Worm (Caenorhabditis elegans): ENCODE results near the gene cutl-11.

ce11 chrX:11658331-11658730 is 7.7 kb upstream of the cutl-11 start, which contains the start of gene T04F8.3:
- TF ChIP-seq unc-62 (GFP tag; optimal IDR thresholded peaks at IDR 0.05) = no peak
- TF ChIP-seq drap-1 (GFP tag; optimal IDR thresholded peaks at IDR 0.05) = no peak
- TF ChIP-seq lin-13 (tag; optimal IDR thresholded peaks at IDR 0.05) = no peak
- no peak for TF ChIP-seq unc-39 (tag; optimal IDR thresholded peaks at IDR 0.05)
- no peak for TF ChIP-seq nhr-237 (tag; optimal IDR thresholded peaks at IDR 0.05)
- TF ChIP-seq sem-2 (GFP tag; optimal IDR thresholded peaks at IDR 0.05) = no peak

Measured in whole organism, mixed stage, embryonic.